Fruit fly (Drosophila melanogaster) whole organism, prepupa: ENCODE measurements around the gene dally.

Source experiments
- CG10631 ChIP-seq: fragments of 200-800 bp; sonication (Bioruptor generic); optimal IDR thresholded peaks from 2 replicates; lab custom pipeline; 2016; ENCODE audit warnings: missing biosample characterization, missing genetic modification characterization
- CG11294 ChIP-seq: fragments of 200-800 bp; sonication (Bioruptor generic); IDR thresholded peaks from 2 replicates; pipeline ENCODE4 v1.3.6; 2022; ENCODE audit warnings: missing biosample characterization, missing genetic modification characterization
- CG15336 ChIP-seq: fragments of 200-800 bp; sonication (Bioruptor generic); IDR thresholded peaks from 2 replicates; pipeline ENCODE4 v1.3.6; 2022; ENCODE audit warnings: missing biosample characterization, missing genetic modification characterization
- CG1621 ChIP-seq: fragments of 200-800 bp; sonication (Bioruptor generic); optimal IDR thresholded peaks from 3 replicates; lab custom pipeline; 2018; ENCODE audit warnings: missing biosample characterization, mild to moderate bottlenecking, missing genetic modification characterization
- CG16779 ChIP-seq: fragments of 200-800 bp; sonication (Bioruptor generic); optimal IDR thresholded peaks from 3 replicates; lab custom pipeline; 2017; ENCODE audit warnings: missing biosample characterization, mild to moderate bottlenecking, missing genetic modification characterization
- CG34406 ChIP-seq: fragments of 200-800 bp; sonication (Bioruptor generic); optimal IDR thresholded peaks from 3 replicates; lab custom pipeline; 2016; ENCODE audit warnings: missing biosample characterization, missing genetic modification characterization
- CG6163 ChIP-seq: fragments of 200-800 bp; sonication (Bioruptor generic); IDR thresholded peaks from 3 replicates; pipeline ENCODE4 v1.3.6; 2022; ENCODE audit warnings: missing biosample characterization, missing genetic modification characterization
- CG6276 ChIP-seq: fragments of 200-800 bp; sonication (Bioruptor generic); optimal IDR thresholded peaks from 2 replicates; lab custom pipeline; 2017; ENCODE audit warnings: missing biosample characterization, mild to moderate bottlenecking, missing genetic modification characterization
- CG6792 ChIP-seq: fragments of 200-800 bp; sonication (Bioruptor generic); optimal IDR thresholded peaks from 3 replicates; lab custom pipeline; 2016; ENCODE audit warnings: missing biosample characterization, missing genetic modification characterization
- CG6854 ChIP-seq: fragments of 200-800 bp; sonication (Bioruptor generic); optimal IDR thresholded peaks from 2 replicates; lab custom pipeline; 2017; ENCODE audit warnings: missing biosample characterization, mild to moderate bottlenecking, missing genetic modification characterization
- CG7368 ChIP-seq: fragments of 200-800 bp; sonication (Bioruptor generic); optimal IDR thresholded peaks from 3 replicates; lab custom pipeline; 2016; ENCODE audit warnings: missing biosample characterization, missing genetic modification characterization
- CG8119 ChIP-seq: fragments of 200-800 bp; sonication (Bioruptor generic); IDR thresholded peaks from 3 replicates; pipeline ENCODE4 v1.3.6; 2022; ENCODE audit warnings: missing biosample characterization, missing genetic modification characterization
- CG8319 ChIP-seq: fragments of 200-800 bp; sonication (Bioruptor generic); optimal IDR thresholded peaks from 3 replicates; lab custom pipeline; 2016; ENCODE audit warnings: missing biosample characterization, missing genetic modification characterization
- Eip75B ChIP-seq: fragments of 200-800 bp; sonication (Bioruptor generic); optimal IDR thresholded peaks from 3 replicates; lab custom pipeline; 2016; ENCODE audit warnings: missing biosample characterization, missing genetic modification characterization
- Eip78C ChIP-seq: fragments of 200-800 bp; sonication (Bioruptor generic); peaks from one replicate; lab custom pipeline; 2016; ENCODE audit warnings: missing biosample characterization, missing genetic modification characterization
- Hr39 ChIP-seq: fragments of 200-800 bp; sonication (Bioruptor generic); optimal IDR thresholded peaks from 2 replicates; lab custom pipeline; 2016; ENCODE audit warnings: missing biosample characterization, missing genetic modification characterization
- Lpt ChIP-seq: fragments of 200-800 bp; sonication (Bioruptor generic); optimal IDR thresholded peaks from 3 replicates; lab custom pipeline; 2016; ENCODE audit warnings: missing biosample characterization, missing genetic modification characterization
- Sox102F ChIP-seq: fragments of 200-800 bp; sonication (Bioruptor generic); optimal IDR thresholded peaks from 2 replicates; lab custom pipeline; 2016; ENCODE audit warnings: missing biosample characterization, mild to moderate bottlenecking, missing genetic modification characterization
- Sox15 ChIP-seq: fragments of 200-800 bp; sonication (Bioruptor generic); optimal IDR thresholded peaks from 3 replicates; lab custom pipeline; 2016; ENCODE audit warnings: missing biosample characterization, missing genetic modification characterization
- achi ChIP-seq: fragments of 200-800 bp; sonication (Bioruptor generic); optimal IDR thresholded peaks from 3 replicates; lab custom pipeline; 2016; ENCODE audit warnings: missing biosample characterization, missing genetic modification characterization
- acj6 ChIP-seq: fragments of 200-800 bp; sonication (Bioruptor generic); optimal IDR thresholded peaks from 3 replicates; lab custom pipeline; 2016; ENCODE audit warnings: missing biosample characterization, missing genetic modification characterization
- dac ChIP-seq: fragments of 200-800 bp; sonication (Bioruptor generic); optimal IDR thresholded peaks from 2 replicates; lab custom pipeline; 2017; ENCODE audit warnings: missing biosample characterization, mild to moderate bottlenecking, missing genetic modification characterization
- eg ChIP-seq: fragments of 200-800 bp; sonication (Bioruptor generic); IDR thresholded peaks from 3 replicates; pipeline ENCODE4 v1.3.6; 2022; ENCODE audit warnings: missing biosample characterization, missing genetic modification characterization
- fkh ChIP-seq: fragments of 200-800 bp; sonication (Bioruptor generic); optimal IDR thresholded peaks from 3 replicates; lab custom pipeline; 2017; ENCODE audit warnings: missing biosample characterization, mild to moderate bottlenecking, missing genetic modification characterization, moderate library complexity
- pdm3 ChIP-seq: fragments of 200-800 bp; sonication (Bioruptor generic); optimal IDR thresholded peaks from 3 replicates; lab custom pipeline; 2016; ENCODE audit warnings: missing biosample characterization, missing genetic modification characterization
- salr ChIP-seq, 2 experiments: fragments of 200-800 bp; sonication (Bioruptor generic); optimal IDR thresholded peaks; 3 replicates each; lab custom pipeline; 2016 to 2018; ENCODE audit warnings: missing biosample characterization in 2 of 2, missing genetic modification characterization in 2 of 2, mild to moderate bottlenecking in 1 of 2
- spab ChIP-seq: fragments of 200-800 bp; sonication (Bioruptor generic); optimal IDR thresholded peaks from 2 replicates; lab custom pipeline; 2017; ENCODE audit warnings: missing biosample characterization, mild to moderate bottlenecking, missing genetic modification characterization, missing genetic modification reagents
- ss ChIP-seq, 2 experiments: fragments of 200-800 bp; sonication (Bioruptor generic); optimal IDR thresholded peaks; 2 replicates in 1 of 2; 3 replicates in 1 of 2; lab custom pipeline; 2017 to 2018; ENCODE audit warnings: mild to moderate bottlenecking in 2 of 2, missing biosample characterization in 2 of 2, missing genetic modification characterization in 2 of 2, moderate library complexity in 1 of 2
- svp ChIP-seq: fragments of 200-800 bp; sonication (Bioruptor generic); peaks from one replicate; lab custom pipeline; 2016; ENCODE audit warnings: missing biosample characterization, missing genetic modification characterization
- vri ChIP-seq: fragments of 200-800 bp; sonication (Bioruptor generic); optimal IDR thresholded peaks from 3 replicates; lab custom pipeline; 2016; ENCODE audit warnings: missing biosample characterization, mild to moderate bottlenecking, missing genetic modification characterization

The dally gene

dm6 chr3L:8781993-8782392 is 45.3 kb upstream of the dally start (continued):
- TF ChIP-seq CG6276 (GFP tag; lab: Kevin White, UChicago) (peak; percentile 67), Eip78C (GFP tag; lab: Kevin White, UChicago) (peak; percentile 89), achi (peak; percentile 57), CG34406 (GFP tag; lab: Kevin White, UChicago) (peak; percentile 31), Sox102F (no peak), CG16779 (tag; lab: Kevin White, UChicago) (no peak), CG6854 (GFP tag; lab: Kevin White, UChicago) (no peak), CG1621 (no peak), spab (GFP tag; lab: Kevin White, UChicago) (no peak), CG6163 (GFP tag; lab: Robert Waterston, UW) (peak; percentile 35; the same call in 1 of the 3 replicates), Lpt (GFP tag; lab: Kevin White, UChicago) (peak; percentile 63), CG10631 (GFP tag; lab: Kevin White, UChicago) (peak; percentile 29), CG6792 (GFP tag; lab: Kevin White, UChicago) (peak; percentile 34), CG11294 (no peak), CG7368 (GFP tag; lab: Kevin White, UChicago) (no peak), acj6 (GFP tag; lab: Kevin White, UChicago) (peak; percentile 15), Eip75B (GFP tag; lab: Kevin White, UChicago) (peak; percentile 3), CG15336 (GFP tag; lab: Robert Waterston, UW) (peak; percentile 73), CG8319 (GFP tag; lab: Kevin White, UChicago) (no peak)

DNA sequence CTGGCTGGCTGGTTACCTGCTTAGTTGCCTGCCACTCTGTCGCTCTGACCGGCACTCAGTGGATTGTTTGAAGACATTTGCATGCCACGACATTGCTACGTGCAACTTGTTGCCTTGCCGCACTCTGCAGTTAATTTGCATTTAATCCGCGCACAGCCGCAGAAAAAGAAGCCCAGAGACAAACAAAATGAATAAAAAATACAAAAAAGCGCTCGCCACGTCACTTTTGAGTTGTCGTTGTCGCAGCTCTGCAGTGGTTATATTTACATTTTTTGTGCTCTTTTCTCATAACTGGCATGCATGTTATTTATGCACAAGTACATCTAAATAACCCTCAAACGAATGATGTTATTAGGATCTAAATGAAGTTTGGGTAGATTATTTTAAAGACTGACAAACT is 44.0 kb upstream of the dally start:
- TF ChIP-seq CG6792 (GFP tag; lab: Kevin White, UChicago) (no peak), Sox15 (no peak), CG11294 (no peak), salr (GFP tag; optimal IDR thresholded peaks at IDR 0.05; lab: Kevin White, UChicago) (peak in 1 of 2 experiments; percentile 45), ss (GFP tag; optimal IDR thresholded peaks at IDR 0.05; lab: Kevin White, UChicago) (peak in 1 of 2 experiments; percentile 30), CG8119 (GFP tag; lab: Robert Waterston, UW) (peak; percentile 51; the same call in 2 of the 3 replicates), Lpt (GFP tag; lab: Kevin White, UChicago) (peak; percentile 13), achi (peak; percentile 15), dac (GFP tag; lab: Kevin White, UChicago) (peak; percentile 8), eg (GFP tag; lab: Robert Waterston, UW) (peak; percentile 43; the same call in 1 of the 3 replicates), CG6276 (GFP tag; lab: Kevin White, UChicago) (peak; percentile 14), CG15336 (GFP tag; lab: Robert Waterston, UW) (peak; percentile 32; the same call in 1 of the 2 replicates), CG16779 (tag; lab: Kevin White, UChicago) (no peak), Hr39 (GFP tag; lab: Kevin White, UChicago) (no peak), svp (GFP tag; lab: Kevin White, UChicago) (peak; percentile 13), pdm3 (GFP tag; lab: Kevin White, UChicago) (peak; percentile 7), CG6163 (GFP tag; lab: Robert Waterston, UW) (0 out of 3 replicates have a peak, but pooled peaks have one; percentile 15), Eip78C (GFP tag; lab: Kevin White, UChicago) (peak; percentile 52)

dm6 chr3L:8787240-8787639 is 40.1 kb upstream of the dally start:
- TF ChIP-seq eg (GFP tag; lab: Robert Waterston, UW) (no peak; the same call in 2 of the 3 replicates), ss (GFP tag; optimal IDR thresholded peaks at IDR 0.05; lab: Kevin White, UChicago) (no peak), CG10631 (GFP tag; lab: Kevin White, UChicago) (no peak), CG1621 (no peak), Lpt (GFP tag; lab: Kevin White, UChicago) (no peak), CG6792 (GFP tag; lab: Kevin White, UChicago) (no peak)

DNA sequence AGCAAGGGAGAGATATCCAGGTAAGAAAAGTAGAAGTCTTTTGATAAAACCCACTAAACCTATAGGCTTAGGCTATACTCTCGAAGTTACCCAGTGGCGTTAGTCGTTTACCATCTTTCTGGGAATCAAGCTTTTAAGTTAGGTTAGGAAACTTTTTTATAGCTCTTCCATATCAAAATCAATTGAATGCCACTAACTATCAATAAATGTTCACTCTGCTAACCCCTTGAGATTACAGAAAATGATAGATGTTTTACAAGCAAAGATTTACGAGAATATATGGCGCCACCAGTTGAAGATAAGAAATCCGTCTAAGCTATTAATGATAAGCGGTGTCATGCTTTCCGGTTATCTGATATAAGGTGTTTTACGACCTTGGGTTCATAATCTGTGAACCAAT is 39.6 kb upstream of the dally start:
- TF ChIP-seq CG16779 (tag; lab: Kevin White, UChicago): no peak
- peak; percentile 53 for TF ChIP-seq svp (GFP tag; lab: Kevin White, UChicago)

- TF ChIP-seq vri (GFP tag; lab: Kevin White, UChicago) (peak; percentile 51), fkh (GFP tag; lab: Kevin White, UChicago) (no peak)
Measured at dm6 chr3L:8788445-8788844, 38.9 kb upstream of the dally start, which contains the start of gene Acbp5. TSS of gene Acbp5 (minus strand) at chr3L:8788545.
